Worm (Caenorhabditis elegans): Measurements from ENCODE around the gene F57G4.1.

The F57G4.1 gene

ce11 chrV:17673343-17673742 is 50.0 kb downstream of the F57G4.1 start, which contains the start of gene str-93:
Gene str-93, minus strand, starts transcription at chrV:17673443.
- no peak for TF ChIP-seq mdl-1 (tag; optimal IDR thresholded peaks at IDR 0.05)
- TF ChIP-seq lin-11 (tag; optimal IDR thresholded peaks at IDR 0.05): no peak
- no peak for TF ChIP-seq ZK546.5 (tag; optimal IDR thresholded peaks at IDR 0.05)
- no peak for TF ChIP-seq nhr-129 (tag; optimal IDR thresholded peaks at IDR 0.05)
- no peak for TF ChIP-seq skn-1 (tag; optimal IDR thresholded peaks at IDR 0.05)
- TF ChIP-seq unc-55 (GFP tag; optimal IDR thresholded peaks at IDR 0.05): no peak
- TF ChIP-seq sem-4 (tag; optimal IDR thresholded peaks at IDR 0.05): no peak
- TF ChIP-seq sma-9 (GFP tag; optimal IDR thresholded peaks at IDR 0.05): no peak
- no peak for TF ChIP-seq sma-9 (tag; optimal IDR thresholded peaks at IDR 0.05)
- no peak for TF ChIP-seq zag-1 (tag; optimal IDR thresholded peaks at IDR 0.05)
- TF ChIP-seq nhr-11 (tag; optimal IDR thresholded peaks at IDR 0.05): no peak
- TF ChIP-seq unc-39 (tag; optimal IDR thresholded peaks at IDR 0.05): no peak
- TF ChIP-seq gmeb-1 (tag; optimal IDR thresholded peaks at IDR 0.05): no peak
- TF ChIP-seq ceh-16 (tag; optimal IDR thresholded peaks at IDR 0.05): no peak
- TF ChIP-seq elt-1 (tag; optimal IDR thresholded peaks at IDR 0.05): no peak
- no peak for TF ChIP-seq ztf-4 (tag; optimal IDR thresholded peaks at IDR 0.05)
- TF ChIP-seq ceh-82 (tag; optimal IDR thresholded peaks at IDR 0.05): no peak
- TF ChIP-seq nhr-6 (tag; optimal IDR thresholded peaks at IDR 0.05): no peak
- no peak for TF ChIP-seq lin-39 (tag; optimal IDR thresholded peaks at IDR 0.05)
- TF ChIP-seq dmd-4 (tag; optimal IDR thresholded peaks at IDR 0.05): no peak
- TF ChIP-seq nhr-25 (tag; optimal IDR thresholded peaks at IDR 0.05): no peak
